Worm (Caenorhabditis elegans) whole organism, L3 larva: ENCODE data around the gene C49A9.1.

Source experiments
- R02D3.7 ChIP-seq: fragments of 150-350 bp; optimal IDR thresholded peaks from 2 replicates; lab custom pipeline; 2014; ENCODE audit warnings: missing biosample characterization, missing genetic modification characterization
- ZK546.5 ChIP-seq: sonication (generic microtip); optimal IDR thresholded peaks from 2 replicates; lab custom pipeline; 2017; ENCODE audit warnings: missing biosample characterization, missing genetic modification characterization
- ama-1 ChIP-seq: fragments of 150-350 bp; optimal IDR thresholded peaks from 2 replicates; lab custom pipeline; 2018
- ceh-82 ChIP-seq: fragments of 150-350 bp; optimal IDR thresholded peaks from 2 replicates; lab custom pipeline; 2014; ENCODE audit warnings: missing biosample characterization, missing genetic modification characterization
- egl-27 ChIP-seq: sonication (generic microtip); optimal IDR thresholded peaks from 4 replicates; lab custom pipeline; 2017; ENCODE audit warnings: missing biosample characterization, missing genetic modification reagents, missing genetic modification characterization
- egl-5 ChIP-seq: fragments of 150-350 bp; optimal IDR thresholded peaks from 2 replicates; lab custom pipeline; 2017; ENCODE audit warnings: missing biosample characterization, missing genetic modification reagents, missing genetic modification characterization, inconsistent platforms
- elt-2 ChIP-seq: sonication (generic microtip); optimal IDR thresholded peaks from 2 replicates; lab custom pipeline; 2016; ENCODE audit warnings: missing genetic modification reagents, mild to moderate bottlenecking, missing genetic modification characterization, missing compliant biosample characterization
- eor-1 ChIP-seq, 2 experiments: fragments of 150-350 bp; optimal IDR thresholded peaks; 2 replicates each; lab custom pipeline; 2014 to 2018; ENCODE audit warnings: missing biosample characterization in 2 of 2, missing genetic modification characterization in 2 of 2
- fos-1 ChIP-seq: fragments of 150-350 bp; optimal IDR thresholded peaks from 2 replicates; lab custom pipeline; 2014; ENCODE audit warnings: missing biosample characterization, missing genetic modification characterization
- lin-15B ChIP-seq: fragments of 150-350 bp; optimal IDR thresholded peaks from 2 replicates; lab custom pipeline; 2014; ENCODE audit warnings: missing biosample characterization, missing genetic modification characterization
- lsy-12 ChIP-seq: sonication (generic microtip); optimal IDR thresholded peaks from 2 replicates; lab custom pipeline; 2016; ENCODE audit warnings: mild to moderate bottlenecking, missing genetic modification characterization, missing compliant biosample characterization
- mdl-1 ChIP-seq: fragments of 150-350 bp; optimal IDR thresholded peaks from 2 replicates; lab custom pipeline; 2014; ENCODE audit warnings: missing biosample characterization, missing genetic modification characterization
- mml-1 ChIP-seq: fragments of 150-350 bp; sonication (generic microtip); optimal IDR thresholded peaks from 3 replicates; lab custom pipeline; 2014; ENCODE audit warnings: missing biosample characterization, missing genetic modification characterization
- nfya-1 ChIP-seq: sonication (generic microtip); optimal IDR thresholded peaks from 2 replicates; lab custom pipeline; 2017; ENCODE audit warnings: missing genetic modification characterization, mild to moderate bottlenecking, missing compliant biosample characterization, antibody characterized with exemption, moderate library complexity; ENCODE audit not compliant: insufficient read depth
- nhr-11 ChIP-seq: fragments of 150-350 bp; optimal IDR thresholded peaks from 2 replicates; lab custom pipeline; 2014; ENCODE audit warnings: missing biosample characterization, missing genetic modification characterization
- nhr-23 ChIP-seq: fragments of 150-350 bp; optimal IDR thresholded peaks from 2 replicates; lab custom pipeline; 2014; ENCODE audit warnings: missing biosample characterization, missing genetic modification reagents, missing genetic modification characterization
- nhr-237 ChIP-seq: fragments of 150-350 bp; optimal IDR thresholded peaks from 2 replicates; lab custom pipeline; 2014; ENCODE audit warnings: missing biosample characterization, missing genetic modification characterization
- nhr-28 ChIP-seq: fragments of 150-350 bp; optimal IDR thresholded peaks from 2 replicates; lab custom pipeline; 2014; ENCODE audit warnings: missing biosample characterization, missing genetic modification characterization
- nhr-43 ChIP-seq: sonication (generic microtip); optimal IDR thresholded peaks from 2 replicates; lab custom pipeline; 2016; ENCODE audit warnings: mild to moderate bottlenecking, missing genetic modification characterization, missing compliant biosample characterization; ENCODE audit not compliant: poor library complexity, severe bottlenecking
- nhr-77 ChIP-seq: fragments of 150-350 bp; optimal IDR thresholded peaks from 2 replicates; lab custom pipeline; 2014; ENCODE audit warnings: missing biosample characterization, missing genetic modification characterization
- pha-4 ChIP-seq: fragments of 150-350 bp; optimal IDR thresholded peaks from 2 replicates; lab custom pipeline; 2014; ENCODE audit warnings: missing biosample characterization, missing genetic modification reagents, missing genetic modification characterization
- pqm-1 ChIP-seq: fragments of 150-350 bp; optimal IDR thresholded peaks from 2 replicates; lab custom pipeline; 2017; ENCODE audit warnings: missing biosample characterization, missing genetic modification characterization, inconsistent platforms
- snpc-4 ChIP-seq: fragments of 150-350 bp; optimal IDR thresholded peaks from 2 replicates; lab custom pipeline; 2014; ENCODE audit warnings: missing biosample characterization, missing genetic modification characterization
- tbx-2 ChIP-seq: sonication (generic microtip); optimal IDR thresholded peaks from 2 replicates; lab custom pipeline; 2016; ENCODE audit warnings: mild to moderate bottlenecking, missing genetic modification characterization, missing compliant biosample characterization
- unc-62 ChIP-seq: fragments of 150-350 bp; sonication (generic microtip); optimal IDR thresholded peaks from 4 replicates; lab custom pipeline; 2014; ENCODE audit warnings: missing biosample characterization, missing genetic modification reagents, missing genetic modification characterization
- ztf-11 ChIP-seq: fragments of 150-350 bp; optimal IDR thresholded peaks from 2 replicates; lab custom pipeline; 2014; ENCODE audit warnings: missing biosample characterization, missing genetic modification characterization
- ztf-4 ChIP-seq: fragments of 150-350 bp; optimal IDR thresholded peaks from 2 replicates; lab custom pipeline; 2014; ENCODE audit warnings: missing biosample characterization, missing genetic modification characterization

The C49A9.1 gene

ce11 chrIV:6269346-6269745 is 41.4 kb downstream of the C49A9.1 start, which contains the start of gene srv-30:
Gene srv-30 (minus strand): TSS chrIV:6269446.
- TF ChIP-seq lin-15B (tag; lab: Kevin White, UChicago) (no peak), elt-2 (no peak), snpc-4 (no peak), egl-5 (no peak), nhr-77 (tag; lab: Kevin White, UChicago) (no peak), ztf-11 (tag; lab: Kevin White, UChicago) (no peak), lsy-12 (no peak), fos-1 (tag; lab: Kevin White, UChicago) (no peak), mdl-1 (tag; lab: Kevin White, UChicago) (no peak), tbx-2 (tag; lab: Kevin White, UChicago) (no peak), pha-4 (no peak), ZK546.5 (tag; lab: Kevin White, UChicago) (no peak), nhr-23 (tag; lab: Kevin White, UChicago) (no peak), nhr-43 (tag; lab: Kevin White, UChicago) (no peak), eor-1 (tag; optimal IDR thresholded peaks at IDR 0.05; lab: Kevin White, UChicago) (no peak), unc-62 (GFP tag; lab: Kevin White, UChicago) (no peak), nhr-11 (tag; lab: Kevin White, UChicago) (no peak), nhr-28 (tag; lab: Kevin White, UChicago) (no peak)

ce11 chrIV:6271923-6272322 is 43.9 kb downstream of the C49A9.1 start, which contains the start of gene srv-31:
Gene srv-31 (minus strand): TSS chrIV:6272023.
- TF ChIP-seq nhr-237 = no peak

ce11 chrIV:6275671-6276209 is 47.8 kb downstream of the C49A9.1 start, which contains the start of the genes aat-4 and T13A10.1:
Gene aat-4 (minus strand): TSS chrIV:6275721.
Gene T13A10.1 (plus strand): TSS chrIV:6276081.
- peak; percentile 60 for TF ChIP-seq pqm-1 (tag; lab: Kevin White, UChicago)
- no peak for TF ChIP-seq ceh-82 (tag; lab: Kevin White, UChicago)
- TF ChIP-seq R02D3.7 = no peak
- TF ChIP-seq mml-1 (tag; lab: Kevin White, UChicago) = no peak
- TF ChIP-seq elt-2 = peak; percentile 85
- no peak for TF ChIP-seq egl-5
- no peak for TF ChIP-seq ZK546.5 (tag; lab: Kevin White, UChicago)
- no peak for TF ChIP-seq ztf-11 (tag; lab: Kevin White, UChicago)
- TF ChIP-seq ztf-4 = no peak

ce11 chrIV:6279392-6279791 is 51.4 kb downstream of the C49A9.1 start, which contains the start of gene sams-5:
Gene sams-5 (minus strand): TSS chrIV:6279522.
- TF ChIP-seq pha-4 (peak; percentile 72), ama-1 (lab: Kevin White, UChicago) (no peak), egl-27 (no peak), nhr-28 (tag; lab: Kevin White, UChicago) (no peak), nfya-1 (tag; lab: Kevin White, UChicago) (no peak)
